Fruit fly (Drosophila melanogaster): ENCODE data around the gene CG15249.

- no peak for TF ChIP-seq CTCF (optimal IDR thresholded peaks at IDR 0.05)
- no peak for TF ChIP-seq CG8478 (optimal IDR thresholded peaks at IDR 0.05)
These were observed 14.0 kb downstream of the CG15249 start for dm6 chrX:9885363-9885762.

Data from S2 (cell line).